Worm (Caenorhabditis elegans) whole organism, late embryonic: ENCODE results near the gene C39E9.8.

Experiments used
- C08G9.2 ChIP-seq: sonication (generic microtip); optimal IDR thresholded peaks from 2 replicates; lab custom pipeline; 2016; ENCODE audit warnings: mild to moderate bottlenecking, missing genetic modification characterization, moderate library complexity, missing compliant biosample characterization
- F13H6.1 ChIP-seq: sonication (generic microtip); optimal IDR thresholded peaks from 2 replicates; lab custom pipeline; 2016; ENCODE audit warnings: missing genetic modification characterization, missing compliant biosample characterization
- K09A11.1 ChIP-seq: sonication (generic microtip); optimal IDR thresholded peaks from 2 replicates; lab custom pipeline; 2017; ENCODE audit warnings: antibody characterized with exemption, mild to moderate bottlenecking, missing genetic modification characterization, missing compliant biosample characterization; ENCODE audit not compliant: insufficient read depth
- T23F11.4 ChIP-seq: fragments of 200-800 bp; sonication (Bioruptor generic); optimal IDR thresholded peaks from 2 replicates; lab custom pipeline; 2018; ENCODE audit warnings: mild to moderate bottlenecking, missing genetic modification characterization, missing compliant biosample characterization
- Y22D7AL.16 ChIP-seq: sonication (generic microtip); optimal IDR thresholded peaks from 2 replicates; lab custom pipeline; 2016; ENCODE audit warnings: missing genetic modification characterization, missing compliant biosample characterization
- ahr-1 ChIP-seq: sonication (generic microtip); optimal IDR thresholded peaks from 2 replicates; lab custom pipeline; 2016; ENCODE audit warnings: missing genetic modification characterization, missing compliant biosample characterization
- ceh-14 ChIP-seq: sonication (generic microtip); optimal IDR thresholded peaks from 2 replicates; lab custom pipeline; 2016; ENCODE audit warnings: missing genotype, missing genetic modification characterization, missing compliant biosample characterization
- ceh-2 ChIP-seq: sonication (generic microtip); optimal IDR thresholded peaks from 2 replicates; lab custom pipeline; 2016; ENCODE audit warnings: missing genotype, missing genetic modification characterization, missing compliant biosample characterization
- ceh-24 ChIP-seq: sonication (generic microtip); optimal IDR thresholded peaks from 2 replicates; lab custom pipeline; 2016; ENCODE audit warnings: mild to moderate bottlenecking, missing genetic modification characterization, missing compliant biosample characterization
- ceh-30 ChIP-seq: fragments of 150-350 bp; optimal IDR thresholded peaks from 2 replicates; lab custom pipeline; 2014; ENCODE audit warnings: missing biosample characterization, missing genetic modification characterization
- ceh-34 ChIP-seq: sonication (generic microtip); optimal IDR thresholded peaks from 2 replicates; lab custom pipeline; 2016; ENCODE audit warnings: mild to moderate bottlenecking, missing genetic modification characterization, missing compliant biosample characterization
- ceh-9 ChIP-seq: sonication (generic microtip); optimal IDR thresholded peaks from 2 replicates; lab custom pipeline; 2016; ENCODE audit warnings: mild to moderate bottlenecking, missing genetic modification characterization, inconsistent platforms, missing compliant biosample characterization
- che-1 ChIP-seq: sonication (generic microtip); optimal IDR thresholded peaks from 2 replicates; lab custom pipeline; 2016; ENCODE audit warnings: mild to moderate bottlenecking, missing genetic modification characterization, missing compliant biosample characterization
- dve-1 ChIP-seq: sonication (generic microtip); optimal IDR thresholded peaks from 2 replicates; lab custom pipeline; 2017; ENCODE audit warnings: antibody characterized with exemption, mild to moderate bottlenecking, missing genetic modification characterization, missing compliant biosample characterization
- elt-2 ChIP-seq: sonication (generic microtip); optimal IDR thresholded peaks from 2 replicates; lab custom pipeline; 2016; ENCODE audit warnings: missing genetic modification reagents, missing genetic modification characterization, missing compliant biosample characterization
- elt-4 ChIP-seq: sonication (generic microtip); optimal IDR thresholded peaks from 2 replicates; lab custom pipeline; 2016; ENCODE audit warnings: missing genetic modification characterization, missing compliant biosample characterization
- ets-4 ChIP-seq: sonication (generic microtip); optimal IDR thresholded peaks from 2 replicates; lab custom pipeline; 2016; ENCODE audit warnings: missing genetic modification characterization, missing compliant biosample characterization
- fax-1 ChIP-seq: sonication (generic microtip); optimal IDR thresholded peaks from 2 replicates; lab custom pipeline; 2016; ENCODE audit warnings: missing genotype, missing genetic modification characterization, missing compliant biosample characterization
- fkh-10 ChIP-seq: fragments of 150-350 bp; optimal IDR thresholded peaks from 2 replicates; lab custom pipeline; 2014; ENCODE audit warnings: missing biosample characterization, missing genetic modification reagents, missing genetic modification characterization
- fkh-6 ChIP-seq: sonication (generic microtip); optimal IDR thresholded peaks from 2 replicates; lab custom pipeline; 2016; ENCODE audit warnings: missing genetic modification characterization, missing compliant biosample characterization
- gmeb-2 ChIP-seq: sonication (generic microtip); optimal IDR thresholded peaks from 2 replicates; lab custom pipeline; 2016; ENCODE audit warnings: missing genetic modification characterization, inconsistent platforms, missing compliant biosample characterization
- hlh-13 ChIP-seq: fragments of 200-800 bp; sonication (Bioruptor generic); optimal IDR thresholded peaks from 2 replicates; lab custom pipeline; 2018; ENCODE audit warnings: mild to moderate bottlenecking, missing genetic modification characterization, missing compliant biosample characterization
- hlh-15 ChIP-seq: sonication (generic microtip); optimal IDR thresholded peaks from 2 replicates; lab custom pipeline; 2016; ENCODE audit warnings: missing genetic modification characterization, missing compliant biosample characterization
- hlh-30 ChIP-seq: sonication (generic microtip); optimal IDR thresholded peaks from 2 replicates; lab custom pipeline; 2017; ENCODE audit warnings: antibody characterized with exemption, missing genetic modification characterization, missing compliant biosample characterization; ENCODE audit not compliant: insufficient read depth
- hlh-6 ChIP-seq: sonication (generic microtip); optimal IDR thresholded peaks from 2 replicates; lab custom pipeline; 2016; ENCODE audit warnings: missing genotype, missing genetic modification characterization, missing compliant biosample characterization
- lim-6 ChIP-seq: sonication (generic microtip); optimal IDR thresholded peaks from 2 replicates; lab custom pipeline; 2016; ENCODE audit warnings: missing genetic modification characterization, missing compliant biosample characterization
- madf-2 ChIP-seq: sonication (generic microtip); optimal IDR thresholded peaks from 2 replicates; lab custom pipeline; 2017; ENCODE audit warnings: missing genetic modification characterization, missing compliant biosample characterization
- nfya-1 ChIP-seq: sonication (generic microtip); optimal IDR thresholded peaks from 2 replicates; lab custom pipeline; 2017; ENCODE audit warnings: missing genetic modification characterization, mild to moderate bottlenecking, missing compliant biosample characterization, antibody characterized with exemption, moderate library complexity
- nhr-232 ChIP-seq: sonication (generic microtip); optimal IDR thresholded peaks from 2 replicates; lab custom pipeline; 2016; ENCODE audit warnings: missing genetic modification characterization, missing compliant biosample characterization
- npax-4 ChIP-seq: sonication (generic microtip); optimal IDR thresholded peaks from 2 replicates; lab custom pipeline; 2016; ENCODE audit warnings: missing genetic modification characterization, missing compliant biosample characterization
- pha-2 ChIP-seq: sonication (generic microtip); optimal IDR thresholded peaks from 2 replicates; lab custom pipeline; 2017; ENCODE audit warnings: mild to moderate bottlenecking, missing genetic modification characterization, missing compliant biosample characterization
- pqm-1 ChIP-seq: sonication (generic microtip); optimal IDR thresholded peaks from 2 replicates; lab custom pipeline; 2016; ENCODE audit warnings: missing genetic modification characterization, missing compliant biosample characterization
- pros-1 ChIP-seq: fragments of 150-350 bp; optimal IDR thresholded peaks from 2 replicates; lab custom pipeline; 2014; ENCODE audit warnings: missing biosample characterization, missing genetic modification reagents, missing genetic modification characterization
- sdc-2 ChIP-seq: sonication (generic microtip); optimal IDR thresholded peaks from 2 replicates; lab custom pipeline; 2016; ENCODE audit warnings: missing genotype, missing genetic modification characterization, missing compliant biosample characterization
- sox-4 ChIP-seq: sonication (generic microtip); optimal IDR thresholded peaks from 2 replicates; lab custom pipeline; 2017; ENCODE audit warnings: mild to moderate bottlenecking, missing genetic modification characterization, inconsistent platforms, missing compliant biosample characterization
- tbx-2 ChIP-seq: sonication (generic microtip); optimal IDR thresholded peaks from 2 replicates; lab custom pipeline; 2016; ENCODE audit warnings: missing genetic modification characterization, missing compliant biosample characterization
- tbx-7 ChIP-seq: sonication (generic microtip); optimal IDR thresholded peaks from 2 replicates; lab custom pipeline; 2016; ENCODE audit warnings: missing genotype, missing genetic modification characterization, missing compliant biosample characterization
- ttx-3 ChIP-seq: sonication (generic microtip); optimal IDR thresholded peaks from 2 replicates; lab custom pipeline; 2016; ENCODE audit warnings: missing genetic modification reagents, missing genetic modification characterization, missing compliant biosample characterization
- unc-55 ChIP-seq: sonication (generic microtip); optimal IDR thresholded peaks from 2 replicates; lab custom pipeline; 2017; ENCODE audit warnings: missing biosample characterization, missing genetic modification reagents, missing genetic modification characterization
- unc-86 ChIP-seq: sonication (generic microtip); optimal IDR thresholded peaks from 2 replicates; lab custom pipeline; 2016; ENCODE audit warnings: missing genetic modification characterization, missing compliant biosample characterization

C39E9.8 gene

ce11 chrIV:13057418-13057817 is 21.8 kb upstream of the C39E9.8 start, which contains the start of gene scl-2:
TSS of gene scl-2 (plus strand) at chrIV:13057710.
- TF ChIP-seq hlh-6 (tag; lab: Kevin White, UChicago) (no peak), pha-2 (tag; lab: Kevin White, UChicago) (no peak), C08G9.2 (tag; lab: Kevin White, UChicago) (no peak), tbx-7 (tag; lab: Kevin White, UChicago) (no peak), sdc-2 (tag; lab: Kevin White, UChicago) (no peak), unc-86 (tag; lab: Kevin White, UChicago) (no peak), ceh-30 (tag; lab: Kevin White, UChicago) (no peak), dve-1 (tag; lab: Kevin White, UChicago) (no peak), T23F11.4 (GFP tag; lab: Kevin White, UChicago) (no peak), hlh-13 (GFP tag; lab: Kevin White, UChicago) (no peak), madf-2 (tag; lab: Kevin White, UChicago) (no peak)

- no peak for TF ChIP-seq ahr-1 (tag; lab: Kevin White, UChicago)
- no peak for TF ChIP-seq gmeb-2 (tag; lab: Kevin White, UChicago)
- no peak for TF ChIP-seq ceh-14 (tag; lab: Kevin White, UChicago)
- TF ChIP-seq ceh-2 (tag; lab: Kevin White, UChicago), result no peak
- no peak for TF ChIP-seq ceh-34
- TF ChIP-seq fkh-6, result no peak
- TF ChIP-seq, all 69 proteins: peak for 0
Observed at ce11 chrIV:13059284-13059683, 20.0 kb upstream of the C39E9.8 start, which contains the start of gene scl-3. TSS of gene scl-3 (plus strand) at chrIV:13059584.

ce11 chrIV:13063714-13064113 is 15.5 kb upstream of the C39E9.8 start, which contains the start of gene scl-5:
TSS of gene scl-5 (plus strand) at chrIV:13064014.
- TF ChIP-seq dve-1 (tag; lab: Kevin White, UChicago) (no peak), che-1 (tag; lab: Kevin White, UChicago) (no peak), ceh-9 (no peak), fkh-10 (no peak)

ce11 chrIV:13066044-13066443 is 13.2 kb upstream of the C39E9.8 start:
- TF ChIP-seq elt-4 (tag; lab: Kevin White, UChicago) (peak; percentile 37), nhr-232 (tag; lab: Kevin White, UChicago) (no peak), lim-6 (no peak), hlh-13 (GFP tag; lab: Kevin White, UChicago) (no peak), fax-1 (no peak), pqm-1 (tag; lab: Kevin White, UChicago) (no peak), ceh-2 (tag; lab: Kevin White, UChicago) (no peak)

- no peak for TF ChIP-seq pqm-1 (tag; lab: Kevin White, UChicago)
- TF ChIP-seq hlh-15 (tag; lab: Kevin White, UChicago), result no peak
- TF ChIP-seq ets-4 (tag; lab: Kevin White, UChicago), result no peak
- no peak for TF ChIP-seq pha-2 (tag; lab: Kevin White, UChicago)
- no peak for TF ChIP-seq Y22D7AL.16 (tag; lab: Kevin White, UChicago)
- no peak for TF ChIP-seq tbx-2 (tag; lab: Kevin White, UChicago)
Observed at ce11 chrIV:13067200-13067599, 12.0 kb upstream of the C39E9.8 start, which contains the start of gene col-131. TSS of gene col-131 (minus strand) at chrIV:13067300.

ce11 chrIV:13068451-13068850 is 10.8 kb upstream of the C39E9.8 start, which contains the start of gene scl-6:
TSS of gene scl-6 (plus strand) at chrIV:13068751.
- TF ChIP-seq ceh-24 (tag; lab: Kevin White, UChicago) (no peak), sox-4 (tag; lab: Kevin White, UChicago) (no peak), C08G9.2 (tag; lab: Kevin White, UChicago) (no peak), dve-1 (tag; lab: Kevin White, UChicago) (no peak), fax-1 (no peak), K09A11.1 (tag; lab: Kevin White, UChicago) (no peak), pros-1 (no peak), hlh-30 (tag; lab: Kevin White, UChicago) (no peak), tbx-7 (tag; lab: Kevin White, UChicago) (no peak), che-1 (tag; lab: Kevin White, UChicago) (no peak), madf-2 (tag; lab: Kevin White, UChicago) (no peak), unc-55 (GFP tag; lab: Kevin White, UChicago) (no peak), F13H6.1 (tag; lab: Kevin White, UChicago) (no peak), npax-4 (tag; lab: Kevin White, UChicago) (no peak), pqm-1 (tag; lab: Kevin White, UChicago) (no peak), hlh-15 (tag; lab: Kevin White, UChicago) (no peak), elt-2 (tag; lab: Kevin White, UChicago) (no peak), sdc-2 (tag; lab: Kevin White, UChicago) (no peak), ttx-3 (tag; lab: Kevin White, UChicago) (no peak), nfya-1 (tag; lab: Kevin White, UChicago) (no peak)
